Worm (Caenorhabditis elegans) whole organism, L3 larva: Measurements from ENCODE around the gene ptl-1.

Experiments
- ceh-82 ChIP-seq: fragments of 150-350 bp; optimal IDR thresholded peaks from 2 replicates; lab custom pipeline; 2014; ENCODE audit warnings: missing biosample characterization, missing genetic modification characterization
- jun-1 ChIP-seq: fragments of 150-350 bp; optimal IDR thresholded peaks from 2 replicates; lab custom pipeline; 2014; ENCODE audit warnings: missing biosample characterization, missing genetic modification reagents, missing genetic modification characterization
- pha-4 ChIP-seq: fragments of 150-350 bp; optimal IDR thresholded peaks from 2 replicates; lab custom pipeline; 2014; ENCODE audit warnings: missing biosample characterization, missing genetic modification reagents, missing genetic modification characterization
- tbx-2 ChIP-seq: sonication (generic microtip); optimal IDR thresholded peaks from 2 replicates; lab custom pipeline; 2016; ENCODE audit warnings: mild to moderate bottlenecking, missing genetic modification characterization, missing compliant biosample characterization
- unc-62 ChIP-seq: fragments of 150-350 bp; sonication (generic microtip); optimal IDR thresholded peaks from 4 replicates; lab custom pipeline; 2014; ENCODE audit warnings: missing biosample characterization, missing genetic modification reagents, missing genetic modification characterization
- ztf-4 ChIP-seq: fragments of 150-350 bp; optimal IDR thresholded peaks from 2 replicates; lab custom pipeline; 2014; ENCODE audit warnings: missing biosample characterization, missing genetic modification characterization

ce11 chrIII:819313-819712 lies 54.3 kb downstream of the ptl-1 start:
- TF ChIP-seq jun-1 (no peak), ceh-82 (tag; lab: Kevin White, UChicago) (no peak), ztf-4 (tag; lab: Kevin White, UChicago) (no peak), tbx-2 (tag; lab: Kevin White, UChicago) (no peak), pha-4 (tag; lab: Kevin White, UChicago) (no peak), unc-62 (GFP tag; lab: Kevin White, UChicago) (no peak)
